Fruit fly (Drosophila melanogaster) whole organism, embryonic: Measurements from ENCODE around the gene Gdh.

ENCODE experiments used
- Atf-2 ChIP-seq: fragments of 200-800 bp; sonication (Bioruptor generic); optimal IDR thresholded peaks from 2 replicates; lab custom pipeline; 2016; ENCODE audit warnings: missing biosample characterization, missing genetic modification characterization
- CG10209 ChIP-seq: fragments of 200-800 bp; sonication (Bioruptor generic); optimal IDR thresholded peaks from 3 replicates; lab custom pipeline; 2017; ENCODE audit warnings: missing biosample characterization, mild to moderate bottlenecking, missing genetic modification characterization, missing genetic modification reagents
- CG10321 ChIP-seq: fragments of 200-800 bp; sonication (Bioruptor generic); IDR thresholded peaks from 2 replicates; pipeline ENCODE4 v1.3.6; 2022; ENCODE audit warnings: missing biosample characterization, missing genetic modification characterization
- CG11093 ChIP-seq: fragments of 200-800 bp; sonication (Bioruptor generic); IDR thresholded peaks from 3 replicates; pipeline ENCODE4 v1.3.6; 2022; ENCODE audit warnings: missing biosample characterization, missing genetic modification characterization
- CG11247 ChIP-seq: fragments of 200-800 bp; sonication (Bioruptor generic); IDR thresholded peaks from 2 replicates; pipeline ENCODE4 v1.3.6; 2022; ENCODE audit warnings: missing biosample characterization, missing genetic modification characterization
- CG14667 ChIP-seq: fragments of 200-800 bp; sonication (Bioruptor generic); IDR thresholded peaks from 2 replicates; pipeline ENCODE4 v1.3.6; 2022; ENCODE audit warnings: missing biosample characterization, missing genetic modification characterization
- CG14710 ChIP-seq: fragments of 200-800 bp; sonication (Bioruptor generic); optimal IDR thresholded peaks from 3 replicates; lab custom pipeline; 2019; ENCODE audit warnings: missing biosample characterization, mild to moderate bottlenecking, missing genetic modification characterization, moderate library complexity
- CG1603 ChIP-seq: fragments of 200-800 bp; sonication (Bioruptor generic); optimal IDR thresholded peaks from 2 replicates; lab custom pipeline; 2019; ENCODE audit warnings: missing biosample characterization, mild to moderate bottlenecking, missing genetic modification characterization, moderate library complexity
- CG17385 ChIP-seq: fragments of 200-800 bp; sonication (Bioruptor generic); optimal IDR thresholded peaks from 3 replicates; lab custom pipeline; 2018; ENCODE audit warnings: missing biosample characterization, mild to moderate bottlenecking, missing genetic modification characterization
- CG18599 ChIP-seq: fragments of 200-800 bp; sonication (Bioruptor generic); optimal IDR thresholded peaks from 3 replicates; lab custom pipeline; 2017; ENCODE audit warnings: missing biosample characterization, missing genetic modification characterization, mild to moderate bottlenecking, moderate library complexity, missing genetic modification reagents
- CG2199 ChIP-seq: fragments of 200-800 bp; sonication (Bioruptor generic); IDR thresholded peaks from 3 replicates; pipeline ENCODE4 v1.3.6; 2022; ENCODE audit warnings: missing biosample characterization, missing genetic modification characterization
- CG31224 ChIP-seq: fragments of 200-800 bp; sonication (Bioruptor generic); IDR thresholded peaks from 2 replicates; pipeline ENCODE4 v1.3.6; 2022; ENCODE audit warnings: missing biosample characterization, missing genetic modification characterization
- CG32772 ChIP-seq: fragments of 200-800 bp; sonication (Bioruptor generic); IDR thresholded peaks from 2 replicates; pipeline ENCODE4 v1.3.6; 2022; ENCODE audit warnings: missing biosample characterization, missing genetic modification characterization
- CG4404 ChIP-seq: fragments of 200-800 bp; sonication (Bioruptor generic); IDR thresholded peaks from 2 replicates; pipeline ENCODE4 v1.3.6; 2022; ENCODE audit warnings: missing biosample characterization, missing genetic modification characterization
- CG6765 ChIP-seq: fragments of 200-800 bp; sonication (Bioruptor generic); optimal IDR thresholded peaks from 3 replicates; lab custom pipeline; 2017; ENCODE audit warnings: missing biosample characterization, mild to moderate bottlenecking, missing genetic modification characterization
- CG6813 ChIP-seq: fragments of 200-800 bp; sonication (Bioruptor generic); optimal IDR thresholded peaks from 2 replicates; lab custom pipeline; 2017; ENCODE audit warnings: missing biosample characterization, missing genetic modification characterization, mild to moderate bottlenecking, moderate library complexity, missing genetic modification reagents
- CG9932 ChIP-seq: fragments of 200-800 bp; sonication (Bioruptor generic); IDR thresholded peaks from 2 replicates; pipeline ENCODE4 v1.3.6; 2022; ENCODE audit warnings: missing biosample characterization, missing genetic modification characterization
- CHES-1-like ChIP-seq: fragments of 200-800 bp; sonication (Bioruptor generic); optimal IDR thresholded peaks from 2 replicates; lab custom pipeline; 2016; ENCODE audit warnings: missing biosample characterization, missing genetic modification characterization
- CoRest ChIP-seq: fragments of 200-800 bp; sonication (Bioruptor generic); optimal IDR thresholded peaks from 3 replicates; lab custom pipeline; 2018; ENCODE audit warnings: missing biosample characterization, mild to moderate bottlenecking, missing genetic modification characterization, moderate library complexity
- Dll ChIP-seq: fragments of 200-800 bp; sonication (Bioruptor generic); IDR thresholded peaks from 4 replicates; pipeline ENCODE4 v1.3.6; 2022; ENCODE audit warnings: missing biosample characterization, missing genetic modification characterization; ENCODE audit not compliant: partially characterized antibody
- Doc2 ChIP-seq: fragments of 200-800 bp; sonication (Bioruptor generic); IDR thresholded peaks from 2 replicates; pipeline ENCODE4 v1.3.6; 2022; ENCODE audit warnings: missing biosample characterization, missing genetic modification characterization
- Dp ChIP-seq: fragments of 200-800 bp; sonication (Bioruptor generic); optimal IDR thresholded peaks from 2 replicates; lab custom pipeline; 2018; ENCODE audit warnings: missing biosample characterization, mild to moderate bottlenecking, missing genetic modification characterization, moderate library complexity
- H2.0 ChIP-seq: fragments of 200-800 bp; sonication (Bioruptor generic); IDR thresholded peaks from 2 replicates; pipeline ENCODE4 v1.3.6; 2022; ENCODE audit warnings: missing biosample characterization, missing genetic modification characterization
- Hmx ChIP-seq: fragments of 200-800 bp; sonication (Bioruptor generic); optimal IDR thresholded peaks from 2 replicates; lab custom pipeline; 2016; ENCODE audit warnings: missing biosample characterization, missing genetic modification characterization
- Lim3 ChIP-seq: fragments of 200-800 bp; sonication (Bioruptor generic); IDR thresholded peaks from 2 replicates; pipeline ENCODE4 v1.3.6; 2022; ENCODE audit warnings: missing biosample characterization, missing genetic modification characterization
- Oli ChIP-seq: fragments of 200-800 bp; sonication (Bioruptor generic); optimal IDR thresholded peaks from 2 replicates; lab custom pipeline; 2018; ENCODE audit warnings: missing biosample characterization, mild to moderate bottlenecking, missing genetic modification characterization, moderate library complexity
- Rfx ChIP-seq: fragments of 200-800 bp; sonication (Bioruptor generic); IDR thresholded peaks from 2 replicates; pipeline ENCODE4 v1.3.6; 2022; ENCODE audit warnings: missing biosample characterization, missing genetic modification characterization
- TFAM ChIP-seq: fragments of 200-800 bp; sonication (Bioruptor generic); optimal IDR thresholded peaks from 2 replicates; lab custom pipeline; 2017; ENCODE audit warnings: missing biosample characterization, missing genetic modification characterization, inconsistent platforms
- Trl ChIP-seq, 3 experiments: fragments of >200 bp in 2 of 3; fragments of 200-800 bp in 1 of 3; sonication (Bioruptor generic) in 1 of 3; optimal IDR thresholded peaks; 2 replicates in 1 of 3; 3 replicates in 2 of 3; lab custom pipeline; 2016 to 2017; ENCODE audit warnings: missing biosample characterization in 1 of 3, missing genetic modification characterization in 1 of 3
- YL-1 ChIP-seq: fragments of 200-800 bp; sonication (Bioruptor generic); optimal IDR thresholded peaks from 3 replicates; lab custom pipeline; 2017; ENCODE audit warnings: missing biosample characterization, mild to moderate bottlenecking, missing genetic modification characterization
- aop ChIP-seq: fragments of 200-800 bp; sonication (Bioruptor generic); IDR thresholded peaks from 2 replicates; pipeline ENCODE4 v1.3.6; 2022; ENCODE audit warnings: missing biosample characterization, missing genetic modification characterization
- bab2 ChIP-seq: fragments of 200-800 bp; sonication (Bioruptor generic); optimal IDR thresholded peaks from 2 replicates; lab custom pipeline; 2016; ENCODE audit warnings: missing biosample characterization, missing genetic modification characterization
- br ChIP-seq: fragments of >200 bp; optimal IDR thresholded peaks from 2 replicates; lab custom pipeline; 2017
- chif ChIP-seq, 2 experiments: fragments of 200-800 bp; sonication (Bioruptor generic); optimal IDR thresholded peaks; 3 replicates each; lab custom pipeline; 2016; ENCODE audit warnings: missing biosample characterization in 2 of 2, missing genetic modification characterization in 2 of 2
- crp ChIP-seq, 2 experiments: fragments of 200-800 bp; sonication (Bioruptor generic); optimal IDR thresholded peaks; 2 replicates in 1 of 2; 3 replicates in 1 of 2; lab custom pipeline; 2017; ENCODE audit warnings: missing biosample characterization in 2 of 2, missing genetic modification characterization in 2 of 2, mild to moderate bottlenecking in 1 of 2, moderate library complexity in 1 of 2
- dmrt11E ChIP-seq: fragments of 200-800 bp; sonication (Bioruptor generic); optimal IDR thresholded peaks from 3 replicates; lab custom pipeline; 2018; ENCODE audit warnings: missing biosample characterization, mild to moderate bottlenecking, missing genetic modification characterization, moderate library complexity
- gt ChIP-seq: fragments of 200-800 bp; sonication (Bioruptor generic); IDR thresholded peaks from 2 replicates; pipeline ENCODE4 v1.3.6; 2022; ENCODE audit warnings: missing biosample characterization, missing genetic modification characterization
- jumu ChIP-seq: fragments of 200-800 bp; sonication (Bioruptor generic); optimal IDR thresholded peaks from 3 replicates; lab custom pipeline; 2016; ENCODE audit warnings: missing biosample characterization, missing genetic modification characterization
- kni ChIP-seq: fragments of 200-800 bp; sonication (Bioruptor generic); optimal IDR thresholded peaks from 3 replicates; lab custom pipeline; 2017; ENCODE audit warnings: mild to moderate bottlenecking, missing biosample characterization, missing genetic modification reagents, missing genetic modification characterization
- lola ChIP-seq, 3 experiments: fragments of >200 bp in 2 of 3; fragments of 200-800 bp in 1 of 3; sonication (Bioruptor generic) in 1 of 3; optimal IDR thresholded peaks; 2 replicates each; lab custom pipeline; 2017 to 2019; ENCODE audit warnings: missing biosample characterization in 3 of 3, missing genetic modification characterization in 3 of 3, mild to moderate bottlenecking in 1 of 3, moderate library complexity in 1 of 3
- maf-S ChIP-seq: fragments of 200-800 bp; sonication (Bioruptor generic); optimal IDR thresholded peaks from 2 replicates; lab custom pipeline; 2016; ENCODE audit warnings: missing biosample characterization, missing genetic modification characterization
- mld ChIP-seq: fragments of 200-800 bp; sonication (Bioruptor generic); IDR thresholded peaks from 3 replicates; pipeline ENCODE4 v1.3.6; 2022; ENCODE audit warnings: missing biosample characterization, missing genetic modification characterization; ENCODE audit not compliant: partially characterized antibody
- stc ChIP-seq: fragments of 200-800 bp; sonication (Bioruptor generic); IDR thresholded peaks from 2 replicates; pipeline ENCODE4 v1.3.6; 2022; ENCODE audit warnings: missing biosample characterization, missing genetic modification characterization
- sug ChIP-seq: fragments of 200-800 bp; optimal IDR thresholded peaks from 2 replicates; lab custom pipeline; 2019; ENCODE audit warnings: missing biosample characterization, mild to moderate bottlenecking, missing genetic modification characterization, moderate library complexity
- tll ChIP-seq, 2 experiments: fragments of 200-800 bp in 1 of 2; fragments of >200 bp in 1 of 2; sonication (Bioruptor generic) in 1 of 2; optimal IDR thresholded peaks; 2 replicates each; lab custom pipeline; 2017 to 2019; ENCODE audit warnings: missing biosample characterization in 2 of 2, missing genetic modification characterization in 2 of 2, mild to moderate bottlenecking in 1 of 2, moderate library complexity in 1 of 2
- tna ChIP-seq: fragments of 200-800 bp; sonication (Bioruptor generic); IDR thresholded peaks from 2 replicates; pipeline ENCODE4 v1.3.6; 2022; ENCODE audit warnings: missing biosample characterization, missing genetic modification characterization; ENCODE audit not compliant: partially characterized antibody
- ttk ChIP-seq: fragments of 200-800 bp; sonication (Bioruptor generic); IDR thresholded peaks from 2 replicates; pipeline ENCODE4 v2.1.2; 2022; ENCODE audit warnings: missing biosample characterization, missing genetic modification characterization
- unpg ChIP-seq: fragments of 200-800 bp; sonication (Bioruptor generic); optimal IDR thresholded peaks from 3 replicates; lab custom pipeline; 2018; ENCODE audit warnings: missing biosample characterization, mild to moderate bottlenecking, missing genetic modification characterization, moderate library complexity

The Gdh gene

dm6 chr3R:23941643-23942424, 1.1 kb downstream of the Gdh start (continued):
- TF ChIP-seq CG2199 (GFP tag; lab: Robert Waterston, UW): 0 out of 3 replicates have a peak, but pooled peaks have one; percentile 55
- TF ChIP-seq CG10321: 0 out of 2 replicates have a peak, but pooled peaks have one; percentile 28
- no peak for TF ChIP-seq Dp
- TF ChIP-seq Trl (optimal IDR thresholded peaks at IDR 0.05; lab: Kevin White, UChicago): no peak
- TF ChIP-seq Trl (GFP tag; optimal IDR thresholded peaks at IDR 0.05; lab: Kevin White, UChicago): peak; percentile 31
- peak; percentile 74 for TF ChIP-seq CG9932 (GFP tag; lab: Robert Waterston, UW)
- no peak for TF ChIP-seq lola (GFP tag; optimal IDR thresholded peaks at IDR 0.05; lab: Kevin White, UChicago)
- no peak for TF ChIP-seq CG14667 (GFP tag; lab: Robert Waterston, UW)
- TF ChIP-seq br: no peak
- TF ChIP-seq unpg (GFP tag; lab: Kevin White, UChicago): peak; percentile 39
- no peak for TF ChIP-seq maf-S (GFP tag; lab: Kevin White, UChicago)
- peak; percentile 49 for TF ChIP-seq CG17385 (GFP tag; lab: Kevin White, UChicago)
- no peak for TF ChIP-seq kni (GFP tag; lab: Kevin White, UChicago)
- TF ChIP-seq Oli: no peak
- TF ChIP-seq bab2 (GFP tag; lab: Kevin White, UChicago): peak; percentile 4
- no peak for TF ChIP-seq mld (GFP tag; lab: Robert Waterston, UW)
- no peak for TF ChIP-seq Dll (GFP tag; lab: Robert Waterston, UW)
- TF ChIP-seq tna (GFP tag; lab: Robert Waterston, UW): no peak
- no peak for TF ChIP-seq Atf-2 (GFP tag; lab: Kevin White, UChicago)
- no peak for TF ChIP-seq sug
- TF ChIP-seq jumu (GFP tag; lab: Kevin White, UChicago): no peak
- no peak for TF ChIP-seq CG31224 (GFP tag; lab: Robert Waterston, UW)
- TF ChIP-seq chif (GFP tag; optimal IDR thresholded peaks at IDR 0.05; lab: Kevin White, UChicago): peak; percentile 15 to 45
- TF ChIP-seq CG18599: peak; percentile 65
- no peak; the same call in 1 of the 2 replicates for TF ChIP-seq aop (GFP tag; lab: Robert Waterston, UW)
- peak; percentile 61 for TF ChIP-seq Rfx (GFP tag; lab: Robert Waterston, UW)
- TF ChIP-seq CG32772 (GFP tag; lab: Robert Waterston, UW): peak; percentile 21; the same call in 1 of the 2 replicates
- peak; percentile 36 for TF ChIP-seq Hmx (GFP tag; lab: Kevin White, UChicago)
- no peak for TF ChIP-seq crp (GFP tag; optimal IDR thresholded peaks at IDR 0.05; lab: Kevin White, UChicago)
- peak; percentile 31 for TF ChIP-seq CoRest (tag; lab: Kevin White, UChicago)
- no peak for TF ChIP-seq CG14710
- no peak for TF ChIP-seq Doc2 (GFP tag; lab: Robert Waterston, UW)
- no peak for TF ChIP-seq dmrt11E (tag; lab: Kevin White, UChicago)
- peak; percentile 40; the same call in 1 of the 2 replicates for TF ChIP-seq ttk (GFP tag; lab: Robert Waterston, UW)
- 0 out of 2 replicates have a peak, but pooled peaks have one; percentile 9 for TF ChIP-seq H2.0 (GFP tag; lab: Robert Waterston, UW)
- TF ChIP-seq stc (GFP tag; lab: Robert Waterston, UW): peak; percentile 66
- TF ChIP-seq CHES-1-like (GFP tag; lab: Kevin White, UChicago): peak; percentile 44
- TF ChIP-seq Lim3 (GFP tag; lab: Robert Waterston, UW): no peak
- no peak for TF ChIP-seq CG11093
- TF ChIP-seq TFAM (GFP tag; lab: Kevin White, UChicago): no peak
- no peak for TF ChIP-seq tll (GFP tag; optimal IDR thresholded peaks at IDR 0.05; lab: Kevin White, UChicago)
- TF ChIP-seq gt: no peak
- TF ChIP-seq CG10209: peak; percentile 32
- peak; percentile 20; the same call in 1 of the 2 replicates for TF ChIP-seq CG11247 (GFP tag; lab: Robert Waterston, UW)
- no peak for TF ChIP-seq CG1603 (tag; lab: Kevin White, UChicago)
- TF ChIP-seq CG6765 (GFP tag; lab: Kevin White, UChicago): peak; percentile 18
- no peak for TF ChIP-seq YL-1
- 0 out of 2 replicates have a peak, but pooled peaks have one; percentile 18 for TF ChIP-seq CG4404 (GFP tag; lab: Robert Waterston, UW)
- TF ChIP-seq CG6813 (GFP tag; lab: Kevin White, UChicago): no peak
